Worm (Caenorhabditis elegans) whole organism, L2 larva: ENCODE measurements around the gene ZC196.9.

Experiments used
- F13H6.1 ChIP-seq: sonication (generic microtip); optimal IDR thresholded peaks from 2 replicates; lab custom pipeline; 2016; ENCODE audit warnings: missing genetic modification characterization, missing compliant biosample characterization
- Y55F3AM.14 ChIP-seq: fragments of 200-800 bp; sonication (Bioruptor generic); optimal IDR thresholded peaks from 2 replicates; lab custom pipeline; 2018; ENCODE audit warnings: mild to moderate bottlenecking, missing genetic modification characterization, missing compliant biosample characterization
- aly-2 ChIP-seq: fragments of 150-350 bp; optimal IDR thresholded peaks from 2 replicates; lab custom pipeline; 2014; ENCODE audit warnings: missing biosample characterization, missing genetic modification characterization
- ama-1 ChIP-seq: fragments of 150-350 bp; optimal IDR thresholded peaks from 2 replicates; lab custom pipeline; 2018; ENCODE audit warnings: inconsistent platforms
- ceh-16 ChIP-seq: fragments of 150-350 bp; optimal IDR thresholded peaks from 2 replicates; lab custom pipeline; 2014; ENCODE audit warnings: missing biosample characterization, missing genetic modification characterization
- nhr-11 ChIP-seq: fragments of 150-350 bp; optimal IDR thresholded peaks from 2 replicates; lab custom pipeline; 2014; ENCODE audit warnings: missing biosample characterization, missing genetic modification characterization
- nhr-12 ChIP-seq: fragments of 150-350 bp; optimal IDR thresholded peaks from 2 replicates; lab custom pipeline; 2014; ENCODE audit warnings: missing biosample characterization, missing genetic modification characterization
- skn-1 ChIP-seq: sonication (generic microtip); optimal IDR thresholded peaks from 2 replicates; lab custom pipeline; 2017; ENCODE audit warnings: missing biosample characterization, missing genetic modification characterization
- snpc-4 ChIP-seq: fragments of 150-350 bp; optimal IDR thresholded peaks from 2 replicates; lab custom pipeline; 2014; ENCODE audit warnings: missing biosample characterization, missing genetic modification characterization
- unc-62 ChIP-seq: fragments of 150-350 bp; optimal IDR thresholded peaks from 2 replicates; lab custom pipeline; 2014; ENCODE audit warnings: missing biosample characterization, missing genetic modification reagents, missing genetic modification characterization
- ztf-1 ChIP-seq: fragments of 200-800 bp; sonication (Bioruptor generic); conservative IDR thresholded peaks from 2 replicates; pipeline ENCODE4 v1.3.6; 2022; ENCODE audit warnings: missing genetic modification characterization, missing compliant biosample characterization

- no peak for TF ChIP-seq aly-2 (tag; lab: Kevin White, UChicago)
- TF ChIP-seq nhr-11 (tag; lab: Kevin White, UChicago), result no peak
- no peak for TF ChIP-seq skn-1
- no peak for TF ChIP-seq snpc-4 (tag; lab: Kevin White, UChicago)
- no peak for TF ChIP-seq ceh-16 (tag; lab: Kevin White, UChicago)
- no peak for TF ChIP-seq ama-1 (lab: Kevin White, UChicago)
- TF ChIP-seq nhr-12 (tag; lab: Kevin White, UChicago), result no peak
- no peak for TF ChIP-seq unc-62
- no peak for TF ChIP-seq F13H6.1 (tag; lab: Kevin White, UChicago)
- TF ChIP-seq Y55F3AM.14, result no peak
- TF ChIP-seq ztf-1 (GFP tag; lab: Robert Waterston, UW), result no peak
Measured at ce11 chrV:8716175-8716574, 10.8 kb downstream of the ZC196.9 start, which contains the start of gene glr-5.
